Fruit fly (Drosophila melanogaster) whole organism, embryonic: Measurements from ENCODE around the gene Tom40.
A peak's percentile ranks its signal among the peaks of the same experiment; 100 is the strongest.

ENCODE experiments used
- CG10209 ChIP-seq: fragments of 200-800 bp; sonication (Bioruptor generic); optimal IDR thresholded peaks from 3 replicates; lab custom pipeline; 2017; ENCODE audit warnings: missing biosample characterization, mild to moderate bottlenecking, missing genetic modification characterization, missing genetic modification reagents
- CG10274 ChIP-seq: fragments of 200-800 bp; sonication (Bioruptor generic); optimal IDR thresholded peaks from 3 replicates; lab custom pipeline; 2017; ENCODE audit warnings: missing biosample characterization, mild to moderate bottlenecking, missing genetic modification characterization
- CG10366 ChIP-seq: fragments of 200-800 bp; sonication (Bioruptor generic); IDR thresholded peaks from 2 replicates; pipeline ENCODE4 v1.3.6; 2022; ENCODE audit warnings: missing biosample characterization, missing genetic modification characterization
- CG10979 ChIP-seq: fragments of 200-800 bp; sonication (Bioruptor generic); optimal IDR thresholded peaks from 2 replicates; lab custom pipeline; 2018; ENCODE audit warnings: missing biosample characterization, mild to moderate bottlenecking, missing genetic modification characterization, moderate library complexity
- CG11560 ChIP-seq: fragments of 200-800 bp; sonication (Bioruptor generic); IDR thresholded peaks from 3 replicates; pipeline ENCODE4 v1.3.6; 2022; ENCODE audit warnings: missing biosample characterization, missing genetic modification characterization
- CG14667 ChIP-seq: fragments of 200-800 bp; sonication (Bioruptor generic); IDR thresholded peaks from 2 replicates; pipeline ENCODE4 v1.3.6; 2022; ENCODE audit warnings: missing biosample characterization, missing genetic modification characterization
- CG1603 ChIP-seq: fragments of 200-800 bp; sonication (Bioruptor generic); optimal IDR thresholded peaks from 2 replicates; lab custom pipeline; 2019; ENCODE audit warnings: missing biosample characterization, mild to moderate bottlenecking, missing genetic modification characterization, moderate library complexity
- CG2712 ChIP-seq: fragments of 200-800 bp; optimal IDR thresholded peaks from 3 replicates; lab custom pipeline; 2019; ENCODE audit warnings: missing biosample characterization, mild to moderate bottlenecking, missing genetic modification characterization, moderate library complexity
- CG31365 ChIP-seq: fragments of 200-800 bp; sonication (Bioruptor generic); optimal IDR thresholded peaks from 2 replicates; lab custom pipeline; 2018; ENCODE audit warnings: missing biosample characterization, mild to moderate bottlenecking, missing genetic modification characterization
- CG34422 ChIP-seq: fragments of 200-800 bp; sonication (Bioruptor generic); IDR thresholded peaks from 3 replicates; pipeline ENCODE4 v1.3.6; 2022; ENCODE audit warnings: missing biosample characterization, missing genetic modification characterization
- CG3838 ChIP-seq: fragments of 200-800 bp; sonication (Bioruptor generic); optimal IDR thresholded peaks from 3 replicates; lab custom pipeline; 2016; ENCODE audit warnings: missing biosample characterization, missing genetic modification characterization
- CG4360 ChIP-seq: fragments of 200-800 bp; sonication (Bioruptor generic); IDR thresholded peaks from 2 replicates; pipeline ENCODE4 v1.3.6; 2022; ENCODE audit warnings: missing biosample characterization, missing genetic modification characterization
- CG4854 ChIP-seq: fragments of 200-800 bp; sonication (Bioruptor generic); optimal IDR thresholded peaks from 2 replicates; lab custom pipeline; 2016; ENCODE audit warnings: missing biosample characterization, missing genetic modification characterization, inconsistent platforms
- CG6813 ChIP-seq: fragments of 200-800 bp; sonication (Bioruptor generic); optimal IDR thresholded peaks from 2 replicates; lab custom pipeline; 2017; ENCODE audit warnings: missing biosample characterization, missing genetic modification characterization, mild to moderate bottlenecking, moderate library complexity, missing genetic modification reagents
- CG7556 ChIP-seq: fragments of 200-800 bp; sonication (Bioruptor generic); optimal IDR thresholded peaks from 2 replicates; lab custom pipeline; 2017; ENCODE audit warnings: missing biosample characterization, mild to moderate bottlenecking, missing genetic modification characterization
- CG7928 ChIP-seq: fragments of 200-800 bp; sonication (Bioruptor generic); optimal IDR thresholded peaks from 2 replicates; lab custom pipeline; 2017; ENCODE audit warnings: missing biosample characterization, mild to moderate bottlenecking, missing genetic modification characterization
- CG7963 ChIP-seq: fragments of 200-800 bp; sonication (Bioruptor generic); IDR thresholded peaks from 3 replicates; pipeline ENCODE4 v1.3.6; 2022; ENCODE audit warnings: missing biosample characterization, missing genetic modification characterization; ENCODE audit not compliant: partially characterized antibody
- CG7987 ChIP-seq: fragments of 200-800 bp; sonication (Bioruptor generic); optimal IDR thresholded peaks from 2 replicates; lab custom pipeline; 2018; ENCODE audit warnings: missing biosample characterization, mild to moderate bottlenecking, missing genetic modification characterization, moderate library complexity
- D ChIP-seq, 2 experiments: fragments of 200-800 bp in 1 of 2; fragments of >200 bp in 1 of 2; sonication (Bioruptor generic) in 1 of 2; optimal IDR thresholded peaks; 2 replicates in 1 of 2; 3 replicates in 1 of 2; lab custom pipeline; 2017; ENCODE audit warnings: mild to moderate bottlenecking in 1 of 2, missing biosample characterization in 1 of 2, missing genetic modification characterization in 1 of 2, missing genetic modification reagents in 1 of 2
- Deaf1 ChIP-seq: fragments of 200-800 bp; optimal IDR thresholded peaks from 3 replicates; lab custom pipeline; 2019; ENCODE audit warnings: missing biosample characterization, mild to moderate bottlenecking, missing genetic modification characterization, moderate library complexity
- HLH4C ChIP-seq: fragments of 200-800 bp; sonication (Bioruptor generic); IDR thresholded peaks from 3 replicates; pipeline ENCODE4 v1.3.6; 2022; ENCODE audit warnings: missing biosample characterization, missing genetic modification characterization; ENCODE audit not compliant: partially characterized antibody
- Hr78 ChIP-seq, 2 experiments: fragments of 200-800 bp in 1 of 2; fragments of >200 bp in 1 of 2; sonication (Bioruptor generic) in 1 of 2; optimal IDR thresholded peaks; 2 replicates each; lab custom pipeline; 2017 to 2019; ENCODE audit warnings: missing biosample characterization in 2 of 2, missing genetic modification characterization in 2 of 2, mild to moderate bottlenecking in 1 of 2, moderate library complexity in 1 of 2
- Lhr ChIP-seq: fragments of 200-800 bp; sonication (Bioruptor generic); optimal IDR thresholded peaks from 3 replicates; lab custom pipeline; 2017; ENCODE audit warnings: mild to moderate bottlenecking, missing biosample characterization, missing genetic modification reagents, missing genetic modification characterization
- MBD-R2 ChIP-seq: fragments of 200-800 bp; sonication (Bioruptor generic); IDR thresholded peaks from 2 replicates; pipeline ENCODE4 v1.3.6; 2022; ENCODE audit warnings: missing biosample characterization, missing genetic modification characterization
- Meics ChIP-seq: fragments of 200-800 bp; sonication (Bioruptor generic); optimal IDR thresholded peaks from 2 replicates; lab custom pipeline; 2017; ENCODE audit warnings: missing biosample characterization, mild to moderate bottlenecking, missing genetic modification characterization
- Nf-YB ChIP-seq: fragments of 200-800 bp; sonication (Bioruptor generic); optimal IDR thresholded peaks from 3 replicates; lab custom pipeline; 2019; ENCODE audit warnings: missing biosample characterization, mild to moderate bottlenecking, missing genetic modification characterization, moderate library complexity
- Xrp1 ChIP-seq: fragments of 200-800 bp; sonication (Bioruptor generic); IDR thresholded peaks from 2 replicates; pipeline ENCODE4 v1.3.6; 2022; ENCODE audit warnings: missing biosample characterization, missing genetic modification characterization
- ab ChIP-seq: fragments of 200-800 bp; sonication (Bioruptor generic); optimal IDR thresholded peaks from 2 replicates; lab custom pipeline; 2016; ENCODE audit warnings: missing biosample characterization, missing genetic modification characterization
- aop ChIP-seq: fragments of 200-800 bp; sonication (Bioruptor generic); IDR thresholded peaks from 2 replicates; pipeline ENCODE4 v1.3.6; 2022; ENCODE audit warnings: missing biosample characterization, missing genetic modification characterization
- ase ChIP-seq: fragments of 200-800 bp; sonication (Bioruptor generic); IDR thresholded peaks from 3 replicates; pipeline ENCODE4 v1.3.6; 2022; ENCODE audit warnings: missing biosample characterization, missing genetic modification characterization
- dm ChIP-seq: fragments of 200-800 bp; sonication (Bioruptor generic); optimal IDR thresholded peaks from 3 replicates; lab custom pipeline; 2016; ENCODE audit warnings: missing biosample characterization, missing genetic modification characterization
- exex ChIP-seq: fragments of 200-800 bp; sonication (Bioruptor generic); optimal IDR thresholded peaks from 4 replicates; lab custom pipeline; 2018; ENCODE audit warnings: missing biosample characterization, mild to moderate bottlenecking, missing genetic modification characterization, moderate library complexity
- gem ChIP-seq: fragments of 200-800 bp; sonication (Bioruptor generic); optimal IDR thresholded peaks from 2 replicates; lab custom pipeline; 2019; ENCODE audit warnings: missing biosample characterization, mild to moderate bottlenecking, missing genetic modification characterization, moderate library complexity
- lola ChIP-seq, 3 experiments: fragments of >200 bp in 2 of 3; fragments of 200-800 bp in 1 of 3; sonication (Bioruptor generic) in 1 of 3; optimal IDR thresholded peaks; 2 replicates each; lab custom pipeline; 2017 to 2019; ENCODE audit warnings: missing biosample characterization in 3 of 3, missing genetic modification characterization in 3 of 3, mild to moderate bottlenecking in 1 of 3, moderate library complexity in 1 of 3
- nerfin-1 ChIP-seq: fragments of 200-800 bp; sonication (Bioruptor generic); optimal IDR thresholded peaks from 3 replicates; lab custom pipeline; 2019; ENCODE audit warnings: missing biosample characterization, mild to moderate bottlenecking, missing genetic modification characterization, moderate library complexity
- odd ChIP-seq: fragments of 200-800 bp; sonication (Bioruptor generic); optimal IDR thresholded peaks from 2 replicates; lab custom pipeline; 2017; ENCODE audit warnings: missing biosample characterization, mild to moderate bottlenecking, missing genetic modification characterization
- pan ChIP-seq, 4 experiments: fragments of >200 bp in 3 of 4; fragments of 200-800 bp in 1 of 4; sonication (Bioruptor generic) in 1 of 4; optimal IDR thresholded peaks in 3 of 4; IDR thresholded peaks in 1 of 4; 2 replicates each; pipeline versions ENCODE4 v1.3.6 to Lab custom; 2017 to 2022; ENCODE audit warnings: missing biosample characterization in 2 of 4, missing genetic modification characterization in 2 of 4, mixed read lengths in 1 of 4
- sens ChIP-seq: fragments of 200-800 bp; sonication (Bioruptor generic); peaks from one replicate; lab custom pipeline; 2016; ENCODE audit warnings: missing biosample characterization, missing genetic modification characterization
- slbo ChIP-seq: fragments of 200-800 bp; sonication (Bioruptor generic); IDR thresholded peaks from 2 replicates; pipeline ENCODE4 v1.3.6; 2022; ENCODE audit warnings: missing biosample characterization, missing genetic modification characterization
- stwl ChIP-seq: fragments of 200-800 bp; sonication (Bioruptor generic); optimal IDR thresholded peaks from 3 replicates; lab custom pipeline; 2018; ENCODE audit warnings: missing biosample characterization, mild to moderate bottlenecking, missing genetic modification characterization, moderate library complexity
- sug ChIP-seq: fragments of 200-800 bp; optimal IDR thresholded peaks from 2 replicates; lab custom pipeline; 2019; ENCODE audit warnings: missing biosample characterization, mild to moderate bottlenecking, missing genetic modification characterization, moderate library complexity
- toy ChIP-seq: fragments of 200-800 bp; sonication (Bioruptor generic); IDR thresholded peaks from 2 replicates; pipeline ENCODE4 v1.3.6; 2022; ENCODE audit warnings: missing biosample characterization, missing genetic modification characterization
- trem ChIP-seq: fragments of 200-800 bp; optimal IDR thresholded peaks from 3 replicates; lab custom pipeline; 2019; ENCODE audit warnings: missing biosample characterization, mild to moderate bottlenecking, missing genetic modification characterization, moderate library complexity
- usp ChIP-seq: fragments of >200 bp; optimal IDR thresholded peaks from 2 replicates; lab custom pipeline; 2017; ENCODE audit warnings: missing biosample characterization, missing genetic modification characterization
- vnd ChIP-seq: fragments of 200-800 bp; sonication (Bioruptor generic); IDR thresholded peaks from 3 replicates; pipeline ENCODE4 v1.3.6; 2022; ENCODE audit warnings: missing biosample characterization, missing genetic modification characterization; ENCODE audit not compliant: partially characterized antibody

Gene Tom40

DNA sequence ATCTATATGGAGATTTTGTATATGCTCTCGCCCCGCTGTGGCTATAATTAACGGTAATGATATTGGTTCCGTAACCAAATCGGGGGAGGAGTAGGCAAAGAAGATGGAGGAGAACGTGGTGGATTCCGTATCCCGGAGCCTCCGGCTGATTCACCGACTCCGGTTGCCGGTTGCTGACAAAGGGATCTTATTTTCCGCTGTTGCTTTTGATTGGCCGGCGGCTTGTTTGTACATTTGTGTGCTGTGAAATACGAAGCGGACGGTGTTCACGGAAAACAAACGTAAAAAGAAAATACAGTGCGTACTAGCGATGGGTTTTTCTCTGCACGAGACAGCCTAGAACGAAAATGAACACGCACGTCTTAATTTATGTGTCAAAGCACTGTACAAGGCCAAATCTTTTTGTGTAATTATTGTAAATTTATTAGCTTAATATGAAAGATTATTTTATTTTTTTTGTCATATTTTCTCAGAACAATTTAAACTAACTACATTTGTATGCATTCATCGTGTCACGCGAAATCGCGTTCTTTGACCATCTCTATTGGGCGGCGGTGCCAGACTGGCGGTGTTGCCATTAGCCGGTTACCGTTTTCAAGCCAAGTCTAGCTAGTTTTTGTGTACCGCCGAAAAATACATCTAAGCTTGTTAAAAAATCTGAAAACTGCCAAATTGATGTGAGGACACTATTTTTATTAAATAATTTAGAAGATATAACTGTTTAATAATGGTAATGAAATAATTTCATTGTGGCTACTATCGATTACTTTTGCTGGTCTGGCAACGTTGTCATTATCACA is 2.4 kb upstream of the Tom40 start, which contains the start of the genes Pdp and Rab39 (continued):
- TF ChIP-seq CG7928 (peak; percentile 30), sug (peak; percentile 83), MBD-R2 (GFP tag; lab: Robert Waterston, UW) (peak; percentile 68), aop (GFP tag; lab: Robert Waterston, UW) (0 out of 2 replicates have a peak, but pooled peaks have one; percentile 19), trem (tag; lab: Kevin White, UChicago) (peak; percentile 71), pan (optimal IDR thresholded peaks at IDR 0.05; lab: Kevin White, UChicago) (no peak), pan (GFP tag; optimal IDR thresholded peaks at IDR 0.05 in 1 of 2, IDR thresholded peaks at IDR 0.05 in 1 of 2) (peak in 1 of 2 experiments; percentile 76), Deaf1 (tag; lab: Kevin White, UChicago) (peak; percentile 28), sens (GFP tag; lab: Kevin White, UChicago) (peak; percentile 91), HLH4C (GFP tag; lab: Robert Waterston, UW) (peak; percentile 88), CG31365 (tag; lab: Kevin White, UChicago) (no peak), CG4854 (peak; percentile 63), Xrp1 (GFP tag; lab: Robert Waterston, UW) (peak; percentile 83), ase (GFP tag; lab: Robert Waterston, UW) (peak; percentile 61), CG10209 (GFP tag; lab: Kevin White, UChicago) (peak; percentile 73), CG4360 (GFP tag; lab: Robert Waterston, UW) (no peak), nerfin-1 (tag; lab: Kevin White, UChicago) (peak; percentile 55), CG6813 (no peak), lola (GFP tag; optimal IDR thresholded peaks at IDR 0.05; lab: Kevin White, UChicago) (peak in 1 of 3 experiments; percentile 71), CG1603 (tag; lab: Kevin White, UChicago) (peak; percentile 54), stwl (tag; lab: Kevin White, UChicago) (peak; percentile 49), CG10274 (GFP tag; lab: Kevin White, UChicago) (peak; percentile 20), CG10979 (tag; lab: Kevin White, UChicago) (peak; percentile 67), exex (tag; lab: Kevin White, UChicago) (no peak), slbo (GFP tag; lab: Robert Waterston, UW) (peak; percentile 86), gem (peak; percentile 83), Meics (GFP tag; lab: Kevin White, UChicago) (peak; percentile 74), Hr78 (GFP tag; optimal IDR thresholded peaks at IDR 0.05; lab: Kevin White, UChicago) (no peak), vnd (GFP tag; lab: Robert Waterston, UW) (peak; percentile 94), CG34422 (GFP tag; lab: Robert Waterston, UW) (peak; percentile 82), CG7556 (GFP tag; lab: Kevin White, UChicago) (peak; percentile 67), CG2712 (tag; lab: Kevin White, UChicago) (peak; percentile 77), odd (GFP tag; lab: Kevin White, UChicago) (no peak), ab (peak; percentile 31), dm (peak; percentile 42), Lhr (GFP tag; lab: Kevin White, UChicago) (peak; percentile 51), usp (GFP tag; lab: Kevin White, UChicago) (no peak), CG10366 (peak; percentile 74), D (optimal IDR thresholded peaks at IDR 0.05; lab: Kevin White, UChicago) (no peak), D (GFP tag; optimal IDR thresholded peaks at IDR 0.05; lab: Kevin White, UChicago) (peak; percentile 20), toy (0 out of 2 replicates have a peak, but pooled peaks have one; percentile 57), CG3838 (GFP tag; lab: Kevin White, UChicago) (peak; percentile 17), CG7987 (GFP tag; lab: Kevin White, UChicago) (no peak), CG7963 (GFP tag; lab: Robert Waterston, UW) (peak; percentile 76), Nf-YB (GFP tag; lab: Kevin White, UChicago) (peak; percentile 49), CG14667 (GFP tag; lab: Robert Waterston, UW) (peak; percentile 67), CG11560 (peak; percentile 95)
